Worm (Caenorhabditis elegans) whole organism, early embryonic: ENCODE results near the gene srg-38.

Experiments
- flt-1 ChIP-seq: fragments of 200-800 bp; sonication (Bioruptor generic); IDR thresholded peaks from 2 replicates; pipeline ENCODE4 v1.3.6; 2022; ENCODE audit warnings: missing genetic modification characterization, missing compliant biosample characterization
- tbx-37 ChIP-seq: fragments of 200-800 bp; sonication (Bioruptor generic); conservative IDR thresholded peaks from 2 replicates; pipeline ENCODE4 v1.3.6; 2022; ENCODE audit warnings: missing genetic modification reagents, missing genetic modification characterization, missing compliant biosample characterization

DNA sequence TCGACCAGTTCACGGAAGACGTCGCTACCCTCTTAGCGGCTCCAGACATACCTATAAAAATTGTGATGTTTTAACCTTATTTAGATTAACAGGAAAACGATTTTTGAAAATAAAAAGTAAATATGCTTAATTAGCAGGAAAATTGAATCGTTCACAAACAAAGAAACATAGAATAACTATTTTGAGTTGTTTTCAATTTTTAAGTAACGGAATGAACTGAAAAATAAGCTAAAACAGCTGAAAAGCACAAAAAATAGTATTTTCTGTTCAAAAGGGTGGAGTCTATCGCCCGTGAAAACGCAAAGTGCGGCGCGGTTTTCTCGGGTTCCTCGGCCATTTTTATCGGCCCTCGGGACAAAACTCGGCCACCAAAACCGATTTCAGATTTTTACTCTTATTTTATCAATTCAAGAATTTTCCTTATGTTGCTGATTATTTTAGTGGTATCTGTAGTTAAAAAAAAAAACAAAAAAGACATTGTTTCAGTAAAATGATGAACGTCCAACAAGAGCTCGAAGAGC lies 31.6 kb downstream of the srg-38 start, which contains the start of the genes atp-5 and lmtr-3:
- TF ChIP-seq flt-1 (GFP tag; lab: Robert Waterston, UW) (no peak), tbx-37 (GFP tag; lab: Robert Waterston, UW) (peak; percentile 76; the same call in 1 of the 2 replicates)
